Worm (Caenorhabditis elegans): ENCODE results near the gene math-22.

Gene math-22

DNA sequence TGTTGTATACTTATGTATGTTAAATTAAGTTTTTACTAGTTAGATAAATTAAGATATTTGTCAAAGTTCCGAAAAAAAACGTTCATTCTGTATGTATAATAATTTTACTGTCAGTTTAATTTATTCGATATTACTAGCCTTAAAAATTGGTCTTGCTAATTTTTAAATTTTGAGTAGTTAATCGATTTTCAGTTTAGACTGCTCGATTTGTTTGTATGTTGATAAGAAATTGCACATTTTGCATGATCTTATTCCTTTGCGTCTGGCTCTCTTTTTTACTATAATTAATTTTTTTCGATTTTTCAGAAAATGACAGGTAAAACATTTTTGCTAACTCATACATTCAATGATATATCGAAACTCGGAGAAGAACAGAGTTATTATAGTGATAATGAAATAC lies 5.3 kb upstream of the math-22 start, which contains the start of gene math-24:
Gene math-24, plus strand, starts transcription at position 301 of the 400 bp plus-strand sequence.
- TF ChIP-seq mdt-29 (GFP tag; IDR thresholded peaks at IDR 0.05) (no peak), T26A8.4 (GFP tag; IDR thresholded peaks at IDR 0.05) (no peak), ceh-32 (tag; optimal IDR thresholded peaks at IDR 0.05; ENCODE audit: poor library complexity) (no peak), aha-1 (tag) (no peak), nhr-11 (tag; optimal IDR thresholded peaks at IDR 0.05) (no peak), dve-1 (tag; optimal IDR thresholded peaks at IDR 0.05; ENCODE audit: insufficient read depth) (no peak), D1046.2 (GFP tag; IDR thresholded peaks at IDR 0.05) (no peak), zip-11 (GFP tag; IDR thresholded peaks at IDR 0.05) (no peak), nhr-237 (tag; optimal IDR thresholded peaks at IDR 0.05) (no peak), ceh-44 (GFP tag; IDR thresholded peaks at IDR 0.05) (no peak)

- TF ChIP-seq mep-1 (tag; optimal IDR thresholded peaks at IDR 0.05) = no peak
- TF ChIP-seq spr-1 (tag; optimal IDR thresholded peaks at IDR 0.05) = no peak
- no peak for TF ChIP-seq D1046.2 (GFP tag; IDR thresholded peaks at IDR 0.05)
- TF ChIP-seq daf-8 (GFP tag; IDR thresholded peaks at IDR 0.05) = no peak
- no peak for TF ChIP-seq unc-130 (GFP tag; optimal IDR thresholded peaks at IDR 0.05)
Observed at ce11 chrII:1901981-1902380, 3.2 kb upstream of the math-22 start, which contains the start of gene math-23. Gene math-23, plus strand, starts transcription at chrII:1902281.

DNA sequence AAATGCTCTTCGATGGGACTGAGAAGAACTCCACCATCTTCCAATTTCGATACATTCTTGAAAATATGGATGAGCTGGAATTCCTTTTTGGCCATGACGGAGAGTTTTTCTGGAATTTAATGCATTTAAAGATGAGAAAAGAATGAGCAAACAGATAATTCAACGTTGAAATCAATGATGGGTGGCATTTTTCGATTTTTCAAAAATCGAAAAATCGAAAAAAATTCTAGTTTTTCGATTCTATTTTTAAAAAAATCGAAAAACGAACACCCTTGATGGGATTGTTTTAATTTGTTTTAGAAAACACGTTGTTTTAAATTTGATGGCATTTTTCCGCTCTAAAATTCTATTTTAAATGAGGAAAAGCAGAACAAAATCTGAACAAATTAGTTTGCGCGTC lies 7.5 kb downstream of the math-22 start, which contains the start of gene math-31:
Gene math-31, minus strand, starts transcription at position 101 of the 400 bp plus-strand sequence.
- TF ChIP-seq F49E8.2 (tag; optimal IDR thresholded peaks at IDR 0.05; ENCODE audit: borderline replicate concordance) (no peak), ctbp-1 (GFP tag; IDR thresholded peaks at IDR 0.05) (no peak), fos-1 (tag; optimal IDR thresholded peaks at IDR 0.05) (no peak), nhr-111 (GFP tag; optimal IDR thresholded peaks at IDR 0.05) (no peak), arid-1 (GFP tag; conservative IDR thresholded peaks at IDR 0.05) (no peak), mes-2 (tag; optimal IDR thresholded peaks at IDR 0.05; ENCODE audit: poor library complexity, severe bottlenecking) (no peak), tra-1 (GFP tag; IDR thresholded peaks at IDR 0.05) (no peak), daf-12 (tag; optimal IDR thresholded peaks at IDR 0.05) (no peak), dmd-6 (GFP tag; IDR thresholded peaks at IDR 0.05) (no peak), hif-1 (tag; optimal IDR thresholded peaks at IDR 0.05) (no peak), D1046.2 (GFP tag; IDR thresholded peaks at IDR 0.05) (no peak), ces-1 (GFP tag; optimal IDR thresholded peaks at IDR 0.05) (no peak), sdz-12 (GFP tag; optimal IDR thresholded peaks at IDR 0.05) (no peak), T20F7.1 (GFP tag; optimal IDR thresholded peaks at IDR 0.05) (no peak), nhr-28 (tag; optimal IDR thresholded peaks at IDR 0.05) (no peak), lsy-2 (tag; optimal IDR thresholded peaks at IDR 0.05) (no peak)

DNA sequence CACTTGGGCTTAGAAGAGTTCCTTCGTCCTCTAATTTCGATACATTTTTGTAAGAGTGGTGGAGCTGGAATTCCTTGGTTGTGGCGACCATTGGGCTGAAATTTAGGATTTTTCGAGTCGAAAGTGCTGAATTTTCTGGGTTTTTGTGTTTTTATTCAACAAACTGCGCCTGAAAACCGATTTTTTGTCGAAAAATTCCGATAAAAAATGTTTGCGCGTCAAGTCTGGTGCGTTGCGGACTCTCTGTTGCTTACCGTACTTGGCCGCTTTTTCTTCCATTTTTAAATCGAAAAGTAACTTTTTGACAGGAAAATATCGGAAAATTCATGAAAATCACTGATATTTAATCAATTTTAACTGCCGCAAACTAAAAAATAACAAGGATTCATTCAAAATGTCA lies 12.7 kb downstream of the math-22 start, which contains the start of gene bath-4:
Gene bath-4, minus strand, starts transcription at position 101 of the 400 bp plus-strand sequence.
- TF ChIP-seq snpc-1.2 (GFP tag; IDR thresholded peaks at IDR 0.05) = no peak
- TF ChIP-seq vab-7 (GFP tag; IDR thresholded peaks at IDR 0.05) = no peak
- TF ChIP-seq D1046.2 (GFP tag; IDR thresholded peaks at IDR 0.05) = no peak
- TF ChIP-seq ctbp-1 (GFP tag; IDR thresholded peaks at IDR 0.05) = no peak
- TF ChIP-seq zfp-3 (GFP tag; conservative IDR thresholded peaks at IDR 0.05) = no peak
- TF ChIP-seq dmd-8 (GFP tag; IDR thresholded peaks at IDR 0.05) = no peak
- TF ChIP-seq ZK337.2 (GFP tag; IDR thresholded peaks at IDR 0.05) = no peak
- no peak for TF ChIP-seq Y48G9A.11 (GFP tag; IDR thresholded peaks at IDR 0.05)
- no peak for TF ChIP-seq lin-15B (tag; optimal IDR thresholded peaks at IDR 0.05)
- TF ChIP-seq nhr-102 (tag; optimal IDR thresholded peaks at IDR 0.05) = no peak
